Worm (Caenorhabditis elegans) whole organism, L4/young adult: Measurements from ENCODE around the gene ZK1320.5.

ENCODE experiments used
- W03F9.2 ChIP-seq: fragments of 150-350 bp; optimal IDR thresholded peaks from 2 replicates; lab custom pipeline; 2014; ENCODE audit warnings: missing biosample characterization, missing genetic modification characterization
- him-1 ChIP-seq: sonication (generic microtip); optimal IDR thresholded peaks from 2 replicates; lab custom pipeline; 2016; ENCODE audit warnings: missing genotype, missing genetic modification reagents, missing genetic modification characterization, missing compliant biosample characterization

ce11 chrII:9662797-9663196 is 2.7 kb downstream of the ZK1320.5 start, which contains the start of gene cyp-13A10:
- TF ChIP-seq him-1 (tag; lab: Kevin White, UChicago), result no peak
- no peak for TF ChIP-seq W03F9.2 (tag; lab: Kevin White, UChicago)
